Worm (Caenorhabditis elegans): Measurements from ENCODE around the gene srh-282.

srh-282 gene

ce11 chrIV:244278-244677, 28.9 kb downstream of the srh-282 start:
- no peak for TF ChIP-seq nhr-77 (tag; optimal IDR thresholded peaks at IDR 0.05)
- TF ChIP-seq mdl-1 (tag; optimal IDR thresholded peaks at IDR 0.05) = no peak
- TF ChIP-seq nhr-84 (tag; optimal IDR thresholded peaks at IDR 0.05) = no peak
- no peak for TF ChIP-seq rnt-1 (tag; optimal IDR thresholded peaks at IDR 0.05)
- peak; percentile 58 for TF ChIP-seq nhr-85 (tag)

DNA sequence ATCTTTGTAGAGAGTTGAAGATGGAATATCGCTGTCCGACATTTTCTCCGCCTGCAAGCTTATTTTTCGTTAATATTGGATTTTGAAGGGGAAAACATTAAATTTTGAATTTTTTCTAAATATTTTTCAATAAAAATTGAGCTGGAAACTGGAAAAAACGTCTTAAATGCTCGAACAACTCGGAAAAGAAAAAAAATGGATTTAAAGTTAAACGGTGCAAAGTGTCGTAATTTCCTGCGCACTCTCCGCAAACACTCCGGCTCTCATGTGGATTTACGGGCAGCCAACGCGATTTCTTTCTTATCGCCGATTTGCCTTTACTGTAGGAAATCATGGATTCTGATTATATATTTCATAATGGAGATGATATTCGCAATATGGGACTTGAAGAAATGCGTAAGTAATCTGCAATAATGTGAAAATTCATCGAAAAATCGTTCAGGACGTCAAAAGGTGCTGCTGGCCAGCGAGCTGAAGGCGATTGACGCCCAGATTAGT, 32.9 kb downstream of the srh-282 start, which contains the start of the genes fnta-1 and cogc-8:
TSS of gene fnta-1 (minus strand) at position 51 of the 498 bp plus-strand sequence.
TSS of gene cogc-8 (plus strand) at position 195 of the 498 bp plus-strand sequence.
- TF ChIP-seq mdl-1 (tag; optimal IDR thresholded peaks at IDR 0.05) = no peak
- TF ChIP-seq xbp-1 (tag; optimal IDR thresholded peaks at IDR 0.05) = no peak
- TF ChIP-seq rnt-1 (tag; optimal IDR thresholded peaks at IDR 0.05) = peak; percentile 50
- TF ChIP-seq fkh-10 (GFP tag; optimal IDR thresholded peaks at IDR 0.05) = no peak
- no peak for TF ChIP-seq sox-4 (tag; optimal IDR thresholded peaks at IDR 0.05)
- TF ChIP-seq nhr-28 (tag; optimal IDR thresholded peaks at IDR 0.05) = no peak
- TF ChIP-seq nhr-84 (tag; optimal IDR thresholded peaks at IDR 0.05) = no peak
- TF ChIP-seq hlh-4 (tag; optimal IDR thresholded peaks at IDR 0.05) = no peak
- TF ChIP-seq unc-130 (tag; optimal IDR thresholded peaks at IDR 0.05) = no peak
- TF ChIP-seq efl-1 (optimal IDR thresholded peaks at IDR 0.05) = peak; percentile 61 to 72
- peak; percentile 72 to 97 for TF ChIP-seq efl-1 (GFP tag; optimal IDR thresholded peaks at IDR 0.05 in 1 of 2)
- TF ChIP-seq ceh-88 (GFP tag; IDR thresholded peaks at IDR 0.05) = no peak
- no peak for TF ChIP-seq alr-1 (tag; optimal IDR thresholded peaks at IDR 0.05; ENCODE audit: borderline replicate concordance)
- TF ChIP-seq ces-1 (GFP tag; optimal IDR thresholded peaks at IDR 0.05) = no peak
- no peak for TF ChIP-seq ets-5 (GFP tag; IDR thresholded peaks at IDR 0.05)
- no peak for TF ChIP-seq unc-98 (GFP tag; IDR thresholded peaks at IDR 0.05)
- peak; percentile 31 to 52 (median 44) for TF ChIP-seq ceh-82 (tag; optimal IDR thresholded peaks at IDR 0.05)
- TF ChIP-seq egl-27 (tag; optimal IDR thresholded peaks at IDR 0.05) = no peak
- no peak for TF ChIP-seq ceh-90 (tag; optimal IDR thresholded peaks at IDR 0.05)
- no peak for TF ChIP-seq sptf-1 (tag; optimal IDR thresholded peaks at IDR 0.05)
- TF ChIP-seq unc-62 (GFP tag; optimal IDR thresholded peaks at IDR 0.05) = no peak
- no peak for TF ChIP-seq lin-39 (tag; optimal IDR thresholded peaks at IDR 0.05)
- no peak for TF ChIP-seq elt-3 (tag; optimal IDR thresholded peaks at IDR 0.05)
- TF ChIP-seq unc-86 (tag; optimal IDR thresholded peaks at IDR 0.05) = peak; percentile 41
- TF ChIP-seq aly-2 (tag; optimal IDR thresholded peaks at IDR 0.05) = no peak
- TF ChIP-seq nhr-19 (GFP tag; conservative IDR thresholded peaks at IDR 0.05) = no peak
- TF ChIP-seq snpc-4 (tag; optimal IDR thresholded peaks at IDR 0.05) = no peak
- no peak for TF ChIP-seq nhr-76 (tag; optimal IDR thresholded peaks at IDR 0.05)
- no peak for TF ChIP-seq fkh-4 (tag; optimal IDR thresholded peaks at IDR 0.05; ENCODE audit: borderline replicate concordance)
- peak; percentile 36 for TF ChIP-seq nhr-20 (tag; optimal IDR thresholded peaks at IDR 0.05)
- no peak for TF ChIP-seq grh-1 (GFP tag; IDR thresholded peaks at IDR 0.05)
- no peak for TF ChIP-seq ceh-8 (GFP tag; optimal IDR thresholded peaks at IDR 0.05)
- TF ChIP-seq unc-30 (tag; optimal IDR thresholded peaks at IDR 0.05) = no peak
- no peak for TF ChIP-seq Y116A8C.19 (tag; optimal IDR thresholded peaks at IDR 0.05; ENCODE audit: borderline replicate concordance)
- TF ChIP-seq hlh-17 (GFP tag; optimal IDR thresholded peaks at IDR 0.05; ENCODE audit: borderline replicate concordance) = no peak
- no peak for TF ChIP-seq zip-4 (GFP tag; optimal IDR thresholded peaks at IDR 0.05)
- TF ChIP-seq nhr-237 (tag; optimal IDR thresholded peaks at IDR 0.05) = no peak
- no peak for TF ChIP-seq nhr-11 (tag; optimal IDR thresholded peaks at IDR 0.05)
- TF ChIP-seq pax-3 (tag; optimal IDR thresholded peaks at IDR 0.05) = no peak
- TF ChIP-seq blmp-1 (tag; optimal IDR thresholded peaks at IDR 0.05) = no peak
- no peak for TF ChIP-seq pqm-1 (tag; optimal IDR thresholded peaks at IDR 0.05)
- no peak for TF ChIP-seq lin-14 (GFP tag; optimal IDR thresholded peaks at IDR 0.05)
- TF ChIP-seq C04F5.9 (tag; optimal IDR thresholded peaks at IDR 0.05) = peak; percentile 50
- peak; percentile 61 for TF ChIP-seq nhr-85 (tag)
- no peak for TF ChIP-seq ama-1 (optimal IDR thresholded peaks at IDR 0.05)
- TF ChIP-seq ceh-63 (GFP tag; optimal IDR thresholded peaks at IDR 0.05) = no peak
- TF ChIP-seq nhr-90 (tag; optimal IDR thresholded peaks at IDR 0.05; ENCODE audit: poor library complexity) = peak; percentile 19
- peak; percentile 1 for TF ChIP-seq C16A3.4 (tag; optimal IDR thresholded peaks at IDR 0.05)
- TF ChIP-seq irx-1 (tag; optimal IDR thresholded peaks at IDR 0.05) = no peak
- TF ChIP-seq nhr-77 (tag; optimal IDR thresholded peaks at IDR 0.05) = no peak
- peak; percentile 51 to 74 (median 72) for TF ChIP-seq dpl-1 (GFP tag; optimal IDR thresholded peaks at IDR 0.05)

Measured in whole organism, L1 larva.